Fruit fly (Drosophila melanogaster): ENCODE data around the gene pkaap.

DNA sequence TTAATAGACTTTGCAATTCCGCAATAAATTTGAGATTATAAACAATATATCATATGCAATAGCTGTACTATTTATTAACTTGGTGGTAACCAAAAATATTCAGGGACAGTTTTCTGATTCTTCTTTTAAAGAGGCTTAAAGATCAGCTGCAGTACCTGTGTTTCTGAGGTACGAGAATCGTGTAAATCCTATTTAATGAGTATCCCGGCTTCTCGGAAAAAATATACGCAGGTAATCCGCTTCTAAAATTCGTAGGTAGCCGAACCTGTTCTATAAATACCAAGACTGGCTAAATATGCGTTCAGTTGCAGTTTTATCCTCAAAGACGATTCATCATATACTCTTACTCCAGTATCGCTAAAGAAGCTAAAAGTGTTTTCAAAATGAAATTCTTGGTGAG lies 41.5 kb downstream of the pkaap start, which contains the start of gene CG4440:
- TF ChIP-seq CG9948 (tag; optimal IDR thresholded peaks at IDR 0.05) (no peak), Pif1A (GFP tag; optimal IDR thresholded peaks at IDR 0.05) (no peak), CG4496 (GFP tag; IDR thresholded peaks at IDR 0.05) (no peak), CG34367 (tag; optimal IDR thresholded peaks at IDR 0.05) (no peak)

All from whole organism, pupa.